Worm (Caenorhabditis elegans): ENCODE data around the gene pxf-1.

DNA sequence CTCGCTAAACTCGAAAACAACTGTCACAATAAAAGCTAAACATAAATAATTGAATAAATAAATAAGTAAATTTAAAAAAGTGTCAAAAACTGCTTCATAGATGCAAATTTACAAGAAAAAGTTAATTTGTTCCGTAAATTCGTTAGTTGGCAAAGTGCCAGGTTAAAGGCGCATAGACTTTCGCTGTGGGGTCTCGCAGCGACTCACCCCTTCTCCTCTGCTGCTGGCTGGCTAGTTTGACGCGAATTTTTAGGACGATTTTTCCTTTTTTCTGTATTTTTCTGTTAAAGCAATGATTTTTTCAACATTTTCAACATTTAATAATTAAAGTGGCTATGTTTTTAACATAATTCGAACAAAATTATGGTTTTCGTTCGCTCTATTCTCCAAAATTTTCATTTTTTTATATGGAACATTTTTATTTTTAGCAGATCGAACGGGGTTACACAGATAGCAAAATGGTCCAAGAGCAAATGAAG lies 2.1 kb upstream of the pxf-1 start, which contains the start of gene rack-1:
- TF ChIP-seq nfya-1 (tag; optimal IDR thresholded peaks at IDR 0.05) (peak; percentile 20), pax-1 (tag; optimal IDR thresholded peaks at IDR 0.05) (no peak), pat-9 (tag; optimal IDR thresholded peaks at IDR 0.05) (no peak), madf-2 (tag; optimal IDR thresholded peaks at IDR 0.05) (no peak), ceh-30 (tag; optimal IDR thresholded peaks at IDR 0.05) (no peak), ztf-16 (tag; optimal IDR thresholded peaks at IDR 0.05) (no peak), ets-4 (tag; optimal IDR thresholded peaks at IDR 0.05) (no peak), fkh-10 (GFP tag; optimal IDR thresholded peaks at IDR 0.05) (no peak), ama-1 (optimal IDR thresholded peaks at IDR 0.05) (no peak), nhr-11 (tag; optimal IDR thresholded peaks at IDR 0.05) (no peak), ceh-18 (tag; optimal IDR thresholded peaks at IDR 0.05) (no peak), mec-3 (tag; optimal IDR thresholded peaks at IDR 0.05; ENCODE audit: borderline replicate concordance) (no peak), pha-4 (tag; optimal IDR thresholded peaks at IDR 0.05) (no peak), fax-1 (tag; optimal IDR thresholded peaks at IDR 0.05) (peak; percentile 3)
